Worm (Caenorhabditis elegans) whole organism, midembryonic: Measurements from ENCODE around the gene Y11D7A.7.

Experiments used
- cog-1 ChIP-seq: sonication (generic microtip); optimal IDR thresholded peaks from 2 replicates; lab custom pipeline; 2016; ENCODE audit warnings: missing genetic modification characterization, missing compliant biosample characterization
- flt-1 ChIP-seq: fragments of 200-800 bp; sonication (Bioruptor generic); IDR thresholded peaks from 2 replicates; pipeline ENCODE4 v1.3.6; 2022; ENCODE audit warnings: missing genetic modification characterization, missing compliant biosample characterization
- med-1 ChIP-seq: sonication (generic microtip); optimal IDR thresholded peaks from 2 replicates; lab custom pipeline; 2017; ENCODE audit warnings: missing genetic modification characterization, mild to moderate bottlenecking, missing compliant biosample characterization, antibody characterized with exemption, missing genetic modification reagents; ENCODE audit not compliant: insufficient read depth
- ref-1 ChIP-seq: fragments of 200-800 bp; sonication (Bioruptor generic); conservative IDR thresholded peaks from 2 replicates; pipeline ENCODE4 v1.3.6; 2022; ENCODE audit warnings: missing genetic modification reagents, missing genetic modification characterization, missing compliant biosample characterization
- tab-1 ChIP-seq: fragments of 200-800 bp; sonication (Bioruptor generic); IDR thresholded peaks from 2 replicates; pipeline ENCODE4 v1.3.6; 2022; ENCODE audit warnings: missing genetic modification characterization, missing compliant biosample characterization

DNA sequence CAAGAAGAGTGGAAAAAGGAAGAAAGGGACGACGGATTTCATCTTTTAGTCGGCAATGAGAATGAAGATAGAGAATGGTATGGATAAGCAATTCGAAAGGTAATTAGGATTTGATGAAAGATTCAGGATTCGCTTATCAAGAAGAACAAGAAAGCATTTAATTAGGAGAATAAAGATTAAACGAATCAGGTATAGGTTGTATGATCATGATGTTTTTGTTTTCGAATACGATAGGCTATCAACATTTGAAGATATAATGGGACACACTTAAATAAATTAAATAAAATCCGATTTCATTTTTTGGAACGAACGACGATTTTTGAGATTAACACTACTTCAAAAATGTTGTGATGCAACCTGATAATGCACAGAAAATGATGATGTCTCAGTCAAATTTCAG lies 3.9 kb upstream of the Y11D7A.7 start, which contains the start of gene Y11D7A.5:
- TF ChIP-seq tab-1 = no peak
- TF ChIP-seq ref-1 (GFP tag; lab: Robert Waterston, UW) = no peak
- TF ChIP-seq cog-1 (tag; lab: Kevin White, UChicago) = no peak
- no peak for TF ChIP-seq flt-1 (GFP tag; lab: Robert Waterston, UW)
- TF ChIP-seq med-1 = no peak
